Fruit fly (Drosophila melanogaster): ENCODE data around the gene TfIIA-L.
A peak's percentile ranks its signal among the peaks of the same experiment; 100 is the strongest.

The TfIIA-L gene

dm6 chr3R:27283645-27284044, 32.7 kb downstream of the TfIIA-L start, which contains the start of gene CG3368:
Gene CG3368, plus strand, starts transcription at chr3R:27283780.
- TF ChIP-seq CG17801 (GFP tag; optimal IDR thresholded peaks at IDR 0.05; ENCODE audit: partially characterized antibody) = no peak

- peak; percentile 78 for TF ChIP-seq CG17801 (GFP tag; optimal IDR thresholded peaks at IDR 0.05; ENCODE audit: partially characterized antibody)
Observed at dm6 chr3R:27288202-27289135, 37.6 kb downstream of the TfIIA-L start, which contains the start of the genes bigmax and Hmu. Gene bigmax, minus strand, starts transcription at chr3R:27288526. Gene Hmu, plus strand, starts transcription at chr3R:27288769.

- no peak for TF ChIP-seq CG17801 (GFP tag; optimal IDR thresholded peaks at IDR 0.05; ENCODE audit: partially characterized antibody)
Observed at dm6 chr3R:27289638-27290037, 38.7 kb downstream of the TfIIA-L start.

- TF ChIP-seq CG17801 (GFP tag; optimal IDR thresholded peaks at IDR 0.05; ENCODE audit: partially characterized antibody) = no peak
Observed at dm6 chr3R:27292159-27292880, 41.4 kb downstream of the TfIIA-L start, which contains the start of gene CG3348. Gene CG3348, minus strand, starts transcription at chr3R:27292209.

dm6 chr3R:27293065-27293464, 42.2 kb downstream of the TfIIA-L start:
- no peak for TF ChIP-seq CG17801 (GFP tag; optimal IDR thresholded peaks at IDR 0.05; ENCODE audit: partially characterized antibody)

dm6 chr3R:27294113-27294512, 43.2 kb downstream of the TfIIA-L start:
- TF ChIP-seq CG17801 (GFP tag; optimal IDR thresholded peaks at IDR 0.05; ENCODE audit: partially characterized antibody) = no peak

Measured in ovary, adult (tissue).